Worm (Caenorhabditis elegans): Measurements from ENCODE around the gene F55D1.1.

- no peak for TF ChIP-seq dmd-4 (tag; optimal IDR thresholded peaks at IDR 0.05; ENCODE audit: borderline replicate concordance)
- TF ChIP-seq ahr-1 (tag; optimal IDR thresholded peaks at IDR 0.05), result no peak
- TF ChIP-seq ceh-34 (tag; optimal IDR thresholded peaks at IDR 0.05), result no peak
- TF ChIP-seq ceh-22 (tag; optimal IDR thresholded peaks at IDR 0.05), result no peak
Observed at ce11 chrX:5488867-5489266, 771 bp upstream of the F55D1.1 start.
